Worm (Caenorhabditis elegans): ENCODE measurements around the gene cdc-14.

DNA sequence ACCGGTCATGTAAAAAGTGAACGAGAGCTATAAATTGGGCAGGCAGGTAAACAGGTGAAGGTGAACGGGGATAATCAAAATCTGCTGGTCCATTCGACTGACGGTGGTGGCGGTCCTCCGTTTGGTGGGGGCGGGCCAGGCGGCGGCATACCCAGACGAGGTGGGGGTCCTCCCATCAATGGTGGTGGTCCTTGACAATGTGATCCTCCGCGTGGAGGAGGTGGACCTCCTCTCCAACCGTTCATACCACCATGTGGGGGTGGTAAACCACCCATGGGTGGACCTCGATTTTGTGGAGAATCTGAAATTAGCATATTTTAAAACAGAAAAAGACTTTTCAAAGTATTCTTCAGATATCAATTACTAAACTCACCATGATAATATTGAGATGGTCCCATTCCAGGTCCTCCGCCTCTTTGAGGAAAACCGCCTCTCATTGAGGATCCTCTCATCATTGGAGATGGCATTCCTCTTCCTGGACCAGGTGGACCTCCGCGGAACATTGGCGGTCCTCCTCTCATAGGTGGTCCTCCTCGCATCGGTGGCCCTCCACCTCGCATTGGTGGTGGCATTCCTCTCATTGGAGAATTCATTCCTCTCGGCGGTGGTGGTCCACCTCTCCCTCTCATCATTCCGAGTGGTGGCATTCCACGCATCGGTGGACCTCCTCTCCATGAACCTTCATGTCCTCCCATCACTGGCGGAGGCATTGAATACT, 47.3 kb upstream of the cdc-14 start:
- TF ChIP-seq unc-62 (GFP tag; optimal IDR thresholded peaks at IDR 0.05 in 1 of 2), result no peak
- no peak for TF ChIP-seq unc-62 (tag; optimal IDR thresholded peaks at IDR 0.05)
- no peak for TF ChIP-seq nhr-76 (tag; optimal IDR thresholded peaks at IDR 0.05)
- TF ChIP-seq aly-2 (tag; optimal IDR thresholded peaks at IDR 0.05), result no peak
- no peak for TF ChIP-seq unc-130 (GFP tag; optimal IDR thresholded peaks at IDR 0.05)
- no peak for TF ChIP-seq Y5F2A.4 (GFP tag; optimal IDR thresholded peaks at IDR 0.05)
- no peak for TF ChIP-seq saeg-2 (GFP tag; IDR thresholded peaks at IDR 0.05)
- TF ChIP-seq tag-97 (GFP tag; IDR thresholded peaks at IDR 0.05), result no peak
- TF ChIP-seq nhr-10 (tag; optimal IDR thresholded peaks at IDR 0.05), result no peak
- TF ChIP-seq snpc-4 (tag; optimal IDR thresholded peaks at IDR 0.05), result no peak
- no peak for TF ChIP-seq lir-3 (tag; optimal IDR thresholded peaks at IDR 0.05)
- no peak for TF ChIP-seq nhr-111 (GFP tag; optimal IDR thresholded peaks at IDR 0.05)

Measured in whole organism, L4 larva.